Worm (Caenorhabditis elegans): ENCODE measurements around the gene ekl-6.

ce11 chrIII:10112958-10113357 is 48.8 kb downstream of the ekl-6 start, which contains the start of gene vps-29:
- no peak for TF ChIP-seq ama-1 (optimal IDR thresholded peaks at IDR 0.05)
- TF ChIP-seq ama-1 (GFP tag; optimal IDR thresholded peaks at IDR 0.05) = no peak
- TF ChIP-seq F49E8.2 (tag; optimal IDR thresholded peaks at IDR 0.05; ENCODE audit: insufficient read depth) = no peak
- TF ChIP-seq ztf-25 (GFP tag; IDR thresholded peaks at IDR 0.05) = no peak

Data from whole organism, young adult.